Fruit fly (Drosophila melanogaster) whole organism, adult: ENCODE data around the gene Hrb87F.

Experiments used
- CG5204 ChIP-seq: fragments of 200-800 bp; sonication (Bioruptor generic); optimal IDR thresholded peaks from 2 replicates; lab custom pipeline; 2016; ENCODE audit warnings: missing biosample characterization, missing genetic modification characterization
- Mnt ChIP-seq: fragments of 200-800 bp; sonication (Bioruptor generic); optimal IDR thresholded peaks from 2 replicates; lab custom pipeline; 2016; ENCODE audit warnings: missing biosample characterization, mild to moderate bottlenecking, missing genetic modification characterization
- bab1 ChIP-seq: fragments of 200-800 bp; sonication (Bioruptor generic); optimal IDR thresholded peaks from 3 replicates; lab custom pipeline; 2019; ENCODE audit warnings: missing biosample characterization, mild to moderate bottlenecking, missing genetic modification characterization, moderate library complexity
- cic ChIP-seq: fragments of 200-800 bp; sonication (Bioruptor generic); optimal IDR thresholded peaks from 2 replicates; lab custom pipeline; 2017; ENCODE audit warnings: missing biosample characterization, mild to moderate bottlenecking, missing genetic modification characterization, moderate library complexity
- cnc ChIP-seq, 2 experiments: fragments of >200 bp; optimal IDR thresholded peaks; 2 replicates each; lab custom pipeline; 2017
- ovo ChIP-seq: fragments of 200-800 bp; sonication (Bioruptor generic); optimal IDR thresholded peaks from 2 replicates; lab custom pipeline; 2016; ENCODE audit warnings: missing biosample characterization, missing genetic modification characterization
- toe ChIP-seq: fragments of 200-800 bp; sonication (Bioruptor generic); optimal IDR thresholded peaks from 2 replicates; lab custom pipeline; 2016; ENCODE audit warnings: missing biosample characterization, missing genetic modification characterization

DNA sequence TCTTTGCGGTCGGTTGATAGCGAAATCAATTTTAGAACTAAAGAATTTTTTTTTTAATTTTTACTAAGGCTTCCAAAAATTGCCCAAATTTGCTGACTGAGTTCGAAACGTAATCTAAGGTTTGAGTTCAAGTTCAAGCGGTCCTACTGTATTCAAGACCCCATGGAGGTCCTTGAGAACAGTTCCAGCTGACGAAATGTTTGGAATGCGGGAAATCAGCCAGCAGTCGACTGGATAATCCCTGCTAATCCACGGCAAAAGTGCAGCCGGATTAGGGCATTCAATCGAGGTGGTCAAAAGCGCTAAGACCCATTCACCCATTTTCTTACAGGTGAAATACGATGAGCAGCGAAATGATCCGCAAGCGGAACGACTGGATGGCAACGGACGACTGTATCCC is 40.4 kb upstream of the Hrb87F start, which contains the start of gene f-cup:
- TF ChIP-seq CG5204 (GFP tag; lab: Kevin White, UChicago) (no peak), cic (GFP tag; lab: Kevin White, UChicago) (no peak), bab1 (GFP tag; lab: Kevin White, UChicago) (no peak), Mnt (GFP tag; lab: Kevin White, UChicago) (no peak), ovo (GFP tag; lab: Kevin White, UChicago) (no peak), cnc (optimal IDR thresholded peaks at IDR 0.05; lab: Kevin White, UChicago) (no peak), toe (GFP tag; lab: Kevin White, UChicago) (no peak)
